Fruit fly (Drosophila melanogaster): Measurements from ENCODE around the gene flr.

- TF ChIP-seq CG10348 (GFP tag; IDR thresholded peaks at IDR 0.05), result no peak
- TF ChIP-seq CG9948 (tag; optimal IDR thresholded peaks at IDR 0.05), result no peak
Observed at dm6 chr3L:13397656-13398055, 15.0 kb upstream of the flr start.

All from whole organism, pupa.